Worm (Caenorhabditis elegans): Measurements from ENCODE around the gene nhr-55.

- no peak for TF ChIP-seq snpc-4 (tag; optimal IDR thresholded peaks at IDR 0.05)
- no peak for TF ChIP-seq ceh-83 (GFP tag; optimal IDR thresholded peaks at IDR 0.05)
- TF ChIP-seq sptf-1 (tag; optimal IDR thresholded peaks at IDR 0.05) = no peak
- no peak for TF ChIP-seq unc-62 (GFP tag; optimal IDR thresholded peaks at IDR 0.05)
- TF ChIP-seq unc-120 (tag; optimal IDR thresholded peaks at IDR 0.05; ENCODE audit: poor library complexity, severe bottlenecking) = no peak
- no peak for TF ChIP-seq unc-39 (tag; optimal IDR thresholded peaks at IDR 0.05)
- no peak for TF ChIP-seq ztf-11 (tag; optimal IDR thresholded peaks at IDR 0.05)
- no peak for TF ChIP-seq pha-4 (tag; optimal IDR thresholded peaks at IDR 0.05)
- no peak for TF ChIP-seq elt-3 (tag; optimal IDR thresholded peaks at IDR 0.05)
- no peak for TF ChIP-seq lin-13 (tag; optimal IDR thresholded peaks at IDR 0.05)
- no peak for TF ChIP-seq nhr-76 (tag; optimal IDR thresholded peaks at IDR 0.05)
- TF ChIP-seq ces-1 (GFP tag; optimal IDR thresholded peaks at IDR 0.05) = no peak
- no peak for TF ChIP-seq cnd-1 (tag; optimal IDR thresholded peaks at IDR 0.05)
These were observed 10.0 kb downstream of the nhr-55 start for ce11 chrV:487980-488379.

Measured in whole organism, mixed stage, embryonic.